Worm (Caenorhabditis elegans) whole organism, late embryonic: Measurements from ENCODE around the gene F49E12.7.
A peak's percentile ranks its signal among the peaks of the same experiment; 100 is the strongest.

ENCODE experiments used
- C38D4.7 ChIP-seq: fragments of 200-800 bp; sonication (Bioruptor generic); optimal IDR thresholded peaks from 2 replicates; lab custom pipeline; 2018; ENCODE audit warnings: mild to moderate bottlenecking, missing genetic modification characterization, moderate library complexity, missing compliant biosample characterization
- F13H6.1 ChIP-seq: sonication (generic microtip); optimal IDR thresholded peaks from 2 replicates; lab custom pipeline; 2016; ENCODE audit warnings: missing genetic modification characterization, missing compliant biosample characterization
- K09A11.1 ChIP-seq: sonication (generic microtip); optimal IDR thresholded peaks from 2 replicates; lab custom pipeline; 2017; ENCODE audit warnings: antibody characterized with exemption, mild to moderate bottlenecking, missing genetic modification characterization, missing compliant biosample characterization; ENCODE audit not compliant: insufficient read depth
- ama-1 ChIP-seq: fragments of 150-350 bp; optimal IDR thresholded peaks from 2 replicates; lab custom pipeline; 2014
- ceh-18 ChIP-seq: sonication (generic microtip); optimal IDR thresholded peaks from 2 replicates; lab custom pipeline; 2016; ENCODE audit warnings: missing genetic modification characterization, missing compliant biosample characterization
- ceh-19 ChIP-seq: fragments of 200-800 bp; sonication (Bioruptor generic); optimal IDR thresholded peaks from 2 replicates; lab custom pipeline; 2018; ENCODE audit warnings: mild to moderate bottlenecking, missing genetic modification characterization, missing compliant biosample characterization
- ceh-48 ChIP-seq: sonication (generic microtip); optimal IDR thresholded peaks from 2 replicates; lab custom pipeline; 2016; ENCODE audit warnings: missing genetic modification characterization, inconsistent platforms, missing compliant biosample characterization
- ceh-6 ChIP-seq: fragments of 200-800 bp; sonication (Bioruptor generic); optimal IDR thresholded peaks from 2 replicates; lab custom pipeline; 2018; ENCODE audit warnings: mild to moderate bottlenecking, missing genetic modification characterization, missing compliant biosample characterization
- che-1 ChIP-seq: sonication (generic microtip); optimal IDR thresholded peaks from 2 replicates; lab custom pipeline; 2016; ENCODE audit warnings: mild to moderate bottlenecking, missing genetic modification characterization, missing compliant biosample characterization
- elt-2 ChIP-seq: sonication (generic microtip); optimal IDR thresholded peaks from 2 replicates; lab custom pipeline; 2016; ENCODE audit warnings: missing genetic modification reagents, missing genetic modification characterization, missing compliant biosample characterization
- elt-4 ChIP-seq: sonication (generic microtip); optimal IDR thresholded peaks from 2 replicates; lab custom pipeline; 2016; ENCODE audit warnings: missing genetic modification characterization, missing compliant biosample characterization
- fax-1 ChIP-seq: sonication (generic microtip); optimal IDR thresholded peaks from 2 replicates; lab custom pipeline; 2016; ENCODE audit warnings: missing genotype, missing genetic modification characterization, missing compliant biosample characterization
- fkh-10 ChIP-seq: fragments of 150-350 bp; optimal IDR thresholded peaks from 2 replicates; lab custom pipeline; 2014; ENCODE audit warnings: missing biosample characterization, missing genetic modification reagents, missing genetic modification characterization
- fkh-6 ChIP-seq: sonication (generic microtip); optimal IDR thresholded peaks from 2 replicates; lab custom pipeline; 2016; ENCODE audit warnings: missing genetic modification characterization, missing compliant biosample characterization
- hlh-15 ChIP-seq: sonication (generic microtip); optimal IDR thresholded peaks from 2 replicates; lab custom pipeline; 2016; ENCODE audit warnings: missing genetic modification characterization, missing compliant biosample characterization
- hlh-30 ChIP-seq: sonication (generic microtip); optimal IDR thresholded peaks from 2 replicates; lab custom pipeline; 2017; ENCODE audit warnings: antibody characterized with exemption, missing genetic modification characterization, missing compliant biosample characterization; ENCODE audit not compliant: insufficient read depth
- hlh-6 ChIP-seq: sonication (generic microtip); optimal IDR thresholded peaks from 2 replicates; lab custom pipeline; 2016; ENCODE audit warnings: missing genotype, missing genetic modification characterization, missing compliant biosample characterization
- madf-2 ChIP-seq: sonication (generic microtip); optimal IDR thresholded peaks from 2 replicates; lab custom pipeline; 2017; ENCODE audit warnings: missing genetic modification characterization, missing compliant biosample characterization
- nfya-1 ChIP-seq: sonication (generic microtip); optimal IDR thresholded peaks from 2 replicates; lab custom pipeline; 2017; ENCODE audit warnings: missing genetic modification characterization, mild to moderate bottlenecking, missing compliant biosample characterization, antibody characterized with exemption, moderate library complexity
- nhr-232 ChIP-seq: sonication (generic microtip); optimal IDR thresholded peaks from 2 replicates; lab custom pipeline; 2016; ENCODE audit warnings: missing genetic modification characterization, missing compliant biosample characterization
- npax-4 ChIP-seq: sonication (generic microtip); optimal IDR thresholded peaks from 2 replicates; lab custom pipeline; 2016; ENCODE audit warnings: missing genetic modification characterization, missing compliant biosample characterization
- odd-2 ChIP-seq: sonication (generic microtip); optimal IDR thresholded peaks from 2 replicates; lab custom pipeline; 2017; ENCODE audit warnings: antibody characterized with exemption, mild to moderate bottlenecking, missing genetic modification characterization, missing compliant biosample characterization
- pag-3 ChIP-seq: sonication (generic microtip); optimal IDR thresholded peaks from 2 replicates; lab custom pipeline; 2016; ENCODE audit warnings: missing compliant biosample characterization, missing genetic modification characterization, borderline replicate concordance
- pat-9 ChIP-seq: fragments of 200-800 bp; sonication (Bioruptor generic); optimal IDR thresholded peaks from 2 replicates; lab custom pipeline; 2018; ENCODE audit warnings: mild to moderate bottlenecking, missing genetic modification characterization, moderate library complexity, missing compliant biosample characterization
- pqm-1 ChIP-seq: sonication (generic microtip); optimal IDR thresholded peaks from 2 replicates; lab custom pipeline; 2016; ENCODE audit warnings: missing genetic modification characterization, missing compliant biosample characterization
- ref-2 ChIP-seq: sonication (generic microtip); optimal IDR thresholded peaks from 2 replicates; lab custom pipeline; 2016; ENCODE audit warnings: missing genetic modification characterization, missing compliant biosample characterization
- rnt-1 ChIP-seq: sonication (generic microtip); optimal IDR thresholded peaks from 2 replicates; lab custom pipeline; 2016; ENCODE audit warnings: missing genetic modification characterization, missing compliant biosample characterization
- sox-4 ChIP-seq: sonication (generic microtip); optimal IDR thresholded peaks from 2 replicates; lab custom pipeline; 2017; ENCODE audit warnings: mild to moderate bottlenecking, missing genetic modification characterization, inconsistent platforms, missing compliant biosample characterization
- tbx-7 ChIP-seq: sonication (generic microtip); optimal IDR thresholded peaks from 2 replicates; lab custom pipeline; 2016; ENCODE audit warnings: missing genotype, missing genetic modification characterization, missing compliant biosample characterization
- unc-3 ChIP-seq, 2 experiments: fragments of 200-800 bp in 1 of 2; sonication (Bioruptor generic) in 1 of 2; sonication (generic microtip) in 1 of 2; conservative IDR thresholded peaks in 1 of 2; optimal IDR thresholded peaks in 1 of 2; 2 replicates each; pipeline versions ENCODE4 v1.3.6 to Lab custom; 2016 to 2022; ENCODE audit warnings: missing compliant biosample characterization in 2 of 2, missing genetic modification characterization in 2 of 2, missing genetic modification reagents in 1 of 2
- unc-42 ChIP-seq: sonication (generic microtip); optimal IDR thresholded peaks from 2 replicates; lab custom pipeline; 2016; ENCODE audit warnings: missing genotype, missing genetic modification characterization, missing compliant biosample characterization
- unc-55 ChIP-seq: sonication (generic microtip); optimal IDR thresholded peaks from 2 replicates; lab custom pipeline; 2017; ENCODE audit warnings: missing biosample characterization, missing genetic modification reagents, missing genetic modification characterization
- ztf-16 ChIP-seq: sonication (generic microtip); optimal IDR thresholded peaks from 2 replicates; lab custom pipeline; 2017; ENCODE audit warnings: missing genetic modification characterization, missing compliant biosample characterization

F49E12.7 gene

ce11 chrII:8385561-8385960, 10.4 kb downstream of the F49E12.7 start:
- TF ChIP-seq hlh-6 (tag; lab: Kevin White, UChicago), result no peak
- no peak for TF ChIP-seq tbx-7 (tag; lab: Kevin White, UChicago)
- TF ChIP-seq hlh-30, result no peak
- no peak for TF ChIP-seq elt-2 (tag; lab: Kevin White, UChicago)
- no peak for TF ChIP-seq ztf-16 (tag; lab: Kevin White, UChicago)
- TF ChIP-seq madf-2, result no peak
- no peak for TF ChIP-seq ceh-6
- no peak for TF ChIP-seq ama-1 (lab: Kevin White, UChicago)
- TF ChIP-seq hlh-15, result no peak
- no peak for TF ChIP-seq odd-2 (tag; lab: Kevin White, UChicago)
- TF ChIP-seq ceh-19 (GFP tag; lab: Kevin White, UChicago), result no peak
- TF ChIP-seq fkh-10 (GFP tag; lab: Kevin White, UChicago), result no peak
- no peak for TF ChIP-seq nhr-232 (tag; lab: Kevin White, UChicago)
- TF ChIP-seq che-1, result no peak
- no peak for TF ChIP-seq unc-55
- TF ChIP-seq rnt-1, result no peak
- no peak for TF ChIP-seq C38D4.7 (GFP tag; lab: Kevin White, UChicago)

ce11 chrII:8384344-8384743, 11.6 kb downstream of the F49E12.7 start:
- TF ChIP-seq ceh-18, result no peak
- TF ChIP-seq F13H6.1, result no peak
- no peak for TF ChIP-seq ref-2
- no peak for TF ChIP-seq che-1

- no peak for TF ChIP-seq fax-1 (tag; lab: Kevin White, UChicago)
- TF ChIP-seq ceh-19 (GFP tag; lab: Kevin White, UChicago), result no peak
- peak; percentile 91 for TF ChIP-seq elt-2 (tag; lab: Kevin White, UChicago)
- TF ChIP-seq pqm-1 (tag; lab: Kevin White, UChicago), result peak; percentile 72
- no peak for TF ChIP-seq K09A11.1 (tag; lab: Kevin White, UChicago)
- no peak for TF ChIP-seq ref-2
These were observed 13.1 kb downstream of the F49E12.7 start for ce11 chrII:8382880-8383279.

ce11 chrII:8381197-8381596, 14.7 kb downstream of the F49E12.7 start, which contains the start of gene F49E12.12:
Gene F49E12.12, plus strand, starts transcription at chrII:8381497.
- TF ChIP-seq sox-4 (tag; lab: Kevin White, UChicago), result no peak
- no peak for TF ChIP-seq ceh-19 (GFP tag; lab: Kevin White, UChicago)
- TF ChIP-seq unc-42 (tag; lab: Kevin White, UChicago), result no peak
- no peak for TF ChIP-seq odd-2 (tag; lab: Kevin White, UChicago)
- no peak for TF ChIP-seq elt-4 (tag; lab: Kevin White, UChicago)
- no peak for TF ChIP-seq che-1
- no peak for TF ChIP-seq fkh-6 (tag; lab: Kevin White, UChicago)
- no peak for TF ChIP-seq npax-4 (tag; lab: Kevin White, UChicago)
- no peak for TF ChIP-seq elt-2 (tag; lab: Kevin White, UChicago)
- no peak for TF ChIP-seq fax-1 (tag; lab: Kevin White, UChicago)
- no peak for TF ChIP-seq nfya-1
- TF ChIP-seq nhr-232 (tag; lab: Kevin White, UChicago), result no peak
- no peak for TF ChIP-seq ceh-48 (tag; lab: Kevin White, UChicago)
- no peak for TF ChIP-seq pqm-1 (tag; lab: Kevin White, UChicago)
- no peak for TF ChIP-seq madf-2
- TF ChIP-seq pag-3 (tag; lab: Kevin White, UChicago), result no peak
- TF ChIP-seq pat-9 (tag; lab: Kevin White, UChicago), result no peak
- no peak for TF ChIP-seq unc-3 (GFP tag; conservative IDR thresholded peaks at IDR 0.05; lab: Robert Waterston, UW)
- TF ChIP-seq unc-3 (tag; optimal IDR thresholded peaks at IDR 0.05; lab: Kevin White, UChicago), result no peak
- TF ChIP-seq tbx-7 (tag; lab: Kevin White, UChicago), result no peak

ce11 chrII:8380188-8380587, 15.8 kb downstream of the F49E12.7 start:
- no peak for TF ChIP-seq elt-2 (tag; lab: Kevin White, UChicago)
